Fruit fly (Drosophila melanogaster) S2 (cell line): ENCODE measurements around the gene CG31642.

Source experiments
- CG8478 ChIP-seq: fragments of >200 bp; optimal IDR thresholded peaks from 2 replicates; lab custom pipeline; 2018
- CTCF ChIP-seq, 2 experiments: fragments of >200 bp; optimal IDR thresholded peaks; 2 replicates each; lab custom pipeline; 2018

DNA sequence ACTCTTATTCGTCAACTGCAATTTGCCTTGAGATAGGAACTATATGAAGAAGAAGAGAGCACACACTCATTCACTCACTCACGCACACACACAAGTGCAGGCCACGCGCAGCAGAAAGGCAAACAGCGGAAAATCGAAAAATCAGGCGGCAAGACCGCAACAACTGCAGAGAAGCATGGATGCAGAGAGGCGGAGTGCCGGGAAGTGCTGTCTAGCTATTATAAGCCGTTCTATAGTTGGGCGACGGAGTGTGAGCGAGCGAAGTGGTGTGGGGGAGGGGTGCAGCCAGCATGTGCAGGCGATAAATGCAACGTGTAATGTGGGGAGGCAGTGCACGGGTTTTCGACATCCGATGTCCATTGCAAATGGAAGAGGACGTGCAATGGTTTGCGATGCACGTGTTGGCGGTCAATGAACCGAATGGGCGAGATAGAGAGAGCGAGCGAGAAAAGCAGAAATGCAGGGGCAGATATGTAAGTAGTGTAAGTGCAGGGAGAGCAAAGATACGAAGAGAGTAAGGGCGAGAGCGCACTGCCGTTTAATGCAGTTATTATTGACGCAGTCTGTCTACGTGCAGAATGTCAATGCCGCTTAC, 39.5 kb upstream of the CG31642 start:
- no peak for TF ChIP-seq CG8478 (lab: Kevin White, UChicago)
- no peak for TF ChIP-seq CTCF (optimal IDR thresholded peaks at IDR 0.05; lab: Kevin White, UChicago)
